Fruit fly (Drosophila melanogaster) whole organism, embryonic: ENCODE data around the gene Creld.

Source experiments
- CG14050 ChIP-seq: fragments of 200-800 bp; sonication (Bioruptor generic); IDR thresholded peaks from 3 replicates; pipeline ENCODE4 v1.3.6; 2022; ENCODE audit warnings: missing biosample characterization, missing genetic modification characterization
- CG4730 ChIP-seq: fragments of 200-800 bp; sonication (Bioruptor generic); IDR thresholded peaks from 2 replicates; pipeline ENCODE4 v1.3.6; 2022; ENCODE audit warnings: missing biosample characterization, missing genetic modification characterization
- CG6813 ChIP-seq: fragments of 200-800 bp; sonication (Bioruptor generic); optimal IDR thresholded peaks from 2 replicates; lab custom pipeline; 2017; ENCODE audit warnings: missing biosample characterization, missing genetic modification characterization, mild to moderate bottlenecking, moderate library complexity, missing genetic modification reagents
- Med ChIP-seq: fragments of 200-800 bp; sonication (Bioruptor generic); peaks from one replicate; lab custom pipeline; 2016; ENCODE audit warnings: missing biosample characterization, missing genetic modification characterization, mild to moderate bottlenecking, inconsistent platforms, moderate library complexity
- Myb ChIP-seq: fragments of 200-800 bp; sonication (Bioruptor generic); optimal IDR thresholded peaks from 2 replicates; lab custom pipeline; 2016; ENCODE audit warnings: missing biosample characterization, missing genetic modification characterization
- Trl ChIP-seq, 3 experiments: fragments of >200 bp in 2 of 3; fragments of 200-800 bp in 1 of 3; sonication (Bioruptor generic) in 1 of 3; optimal IDR thresholded peaks; 2 replicates in 1 of 3; 3 replicates in 2 of 3; lab custom pipeline; 2016 to 2017; ENCODE audit warnings: missing biosample characterization in 1 of 3, missing genetic modification characterization in 1 of 3
- her ChIP-seq: fragments of 200-800 bp; sonication (Bioruptor generic); optimal IDR thresholded peaks from 2 replicates; lab custom pipeline; 2016; ENCODE audit warnings: missing biosample characterization, missing genetic modification characterization
- hkb ChIP-seq, 2 experiments: fragments of 200-800 bp in 1 of 2; fragments of >200 bp in 1 of 2; sonication (Bioruptor generic) in 1 of 2; IDR thresholded peaks in 1 of 2; optimal IDR thresholded peaks in 1 of 2; 2 replicates each; pipeline versions ENCODE4 v1.3.6 to Lab custom; 2017 to 2022; ENCODE audit warnings: missing biosample characterization in 1 of 2, missing genetic modification characterization in 1 of 2
- nom ChIP-seq: fragments of 200-800 bp; sonication (Bioruptor generic); optimal IDR thresholded peaks from 2 replicates; lab custom pipeline; 2017; ENCODE audit warnings: missing biosample characterization, missing genetic modification characterization, mild to moderate bottlenecking, moderate library complexity, missing genetic modification reagents
- ro ChIP-seq: fragments of 200-800 bp; sonication (Bioruptor generic); IDR thresholded peaks from 2 replicates; pipeline ENCODE4 v1.3.6; 2022; ENCODE audit warnings: missing biosample characterization, missing genetic modification characterization
- sisA ChIP-seq: fragments of 200-800 bp; sonication (Bioruptor generic); IDR thresholded peaks from 2 replicates; pipeline ENCODE4 v1.3.6; 2022; ENCODE audit warnings: missing biosample characterization, missing genetic modification characterization
- stc ChIP-seq: fragments of 200-800 bp; sonication (Bioruptor generic); IDR thresholded peaks from 2 replicates; pipeline ENCODE4 v1.3.6; 2022; ENCODE audit warnings: missing biosample characterization, missing genetic modification characterization
- tna ChIP-seq: fragments of 200-800 bp; sonication (Bioruptor generic); IDR thresholded peaks from 2 replicates; pipeline ENCODE4 v1.3.6; 2022; ENCODE audit warnings: missing biosample characterization, missing genetic modification characterization; ENCODE audit not compliant: partially characterized antibody
- twi ChIP-seq: fragments of 200-800 bp; optimal IDR thresholded peaks from 2 replicates; lab custom pipeline; 2019; ENCODE audit warnings: missing biosample characterization, mild to moderate bottlenecking, missing genetic modification characterization, moderate library complexity

DNA sequence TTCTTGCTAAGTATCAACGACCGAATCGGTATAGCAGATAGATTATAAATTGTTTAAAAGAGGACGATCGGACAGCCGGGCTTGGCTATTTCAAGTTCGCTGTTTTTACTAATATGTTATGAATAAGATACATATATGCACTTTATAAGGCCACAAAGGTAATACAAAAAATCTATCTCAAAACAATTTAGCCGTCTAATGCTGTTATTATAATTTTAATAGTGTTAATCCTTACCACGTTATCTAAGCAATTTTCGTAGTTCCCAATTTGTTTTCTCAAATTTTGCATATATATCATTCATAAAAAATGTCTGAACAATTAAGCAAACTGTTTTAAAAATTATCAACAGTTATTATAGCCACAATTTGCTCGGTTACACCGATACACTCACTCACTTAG lies 45.3 kb upstream of the Creld start:
- TF ChIP-seq CG6813 (GFP tag; lab: Kevin White, UChicago), result no peak
- no peak for TF ChIP-seq Med (GFP tag; lab: Kevin White, UChicago)
- TF ChIP-seq sisA (GFP tag; lab: Robert Waterston, UW), result no peak
- no peak for TF ChIP-seq nom (GFP tag; lab: Kevin White, UChicago)
- TF ChIP-seq Myb (GFP tag; lab: Kevin White, UChicago), result no peak
- TF ChIP-seq CG14050, result no peak
- TF ChIP-seq hkb (optimal IDR thresholded peaks at IDR 0.05; lab: Kevin White, UChicago), result no peak
- TF ChIP-seq hkb (GFP tag; IDR thresholded peaks at IDR 0.05; lab: Robert Waterston, UW), result no peak
- no peak for TF ChIP-seq CG4730 (GFP tag; lab: Robert Waterston, UW)
- TF ChIP-seq Trl (optimal IDR thresholded peaks at IDR 0.05; lab: Kevin White, UChicago), result no peak
- TF ChIP-seq Trl (GFP tag; optimal IDR thresholded peaks at IDR 0.05; lab: Kevin White, UChicago), result no peak
- no peak for TF ChIP-seq twi (tag; lab: Kevin White, UChicago)
- TF ChIP-seq ro (GFP tag; lab: Robert Waterston, UW), result no peak
- no peak for TF ChIP-seq stc (GFP tag; lab: Robert Waterston, UW)
- no peak for TF ChIP-seq her (GFP tag; lab: Kevin White, UChicago)
- no peak for TF ChIP-seq tna (GFP tag; lab: Robert Waterston, UW)
